Fruit fly (Drosophila melanogaster): ENCODE measurements around the gene bif.
A peak's percentile ranks its signal among the peaks of the same experiment; 100 is the strongest.

The bif gene

dm6 chrX:11714529-11715262, 35.9 kb downstream of the bif start (continued):
- peak; percentile 64 for TF ChIP-seq CG8944 (GFP tag; optimal IDR thresholded peaks at IDR 0.05)
- TF ChIP-seq Sin3A (optimal IDR thresholded peaks at IDR 0.05): no peak
- peak; percentile 48; the same call in 1 of the 2 replicates for TF ChIP-seq CG13287 (GFP tag; IDR thresholded peaks at IDR 0.05; ENCODE audit: partially characterized antibody)
- peak; percentile 58 for TF ChIP-seq Atf3 (GFP tag; optimal IDR thresholded peaks at IDR 0.05)
- TF ChIP-seq Deaf1 (tag; optimal IDR thresholded peaks at IDR 0.05): peak; percentile 90
- TF ChIP-seq emc (GFP tag; optimal IDR thresholded peaks at IDR 0.05): peak; percentile 46
- no peak for TF ChIP-seq GATAe (GFP tag; conservative IDR thresholded peaks at IDR 0.05)
- TF ChIP-seq Hsf (GFP tag; optimal IDR thresholded peaks at IDR 0.05): peak; percentile 9
- TF ChIP-seq Dip2 (GFP tag; IDR thresholded peaks at IDR 0.05): no peak
- TF ChIP-seq CG9876 (GFP tag; optimal IDR thresholded peaks at IDR 0.05): peak; percentile 43
- TF ChIP-seq CG31441 (GFP tag; IDR thresholded peaks at IDR 0.05): peak; percentile 63; the same call in 1 of the 2 replicates
- no peak for TF ChIP-seq ro (GFP tag; IDR thresholded peaks at IDR 0.05)
- peak; percentile 48; the same call in 1 of the 2 replicates for TF ChIP-seq MBD-R2 (GFP tag; IDR thresholded peaks at IDR 0.05)
- peak; percentile 39 for TF ChIP-seq B-H2 (GFP tag; optimal IDR thresholded peaks at IDR 0.05)
- TF ChIP-seq Camta (GFP tag; optimal IDR thresholded peaks at IDR 0.05): peak; percentile 9
- peak; percentile 82 for TF ChIP-seq dysf (GFP tag; IDR thresholded peaks at IDR 0.05)
- TF ChIP-seq ci (GFP tag; IDR thresholded peaks at IDR 0.05): peak; percentile 78
- peak; percentile 75; the same call in 2 of the 3 replicates for TF ChIP-seq CG17361 (GFP tag; IDR thresholded peaks at IDR 0.05)
- TF ChIP-seq CG18599 (GFP tag; optimal IDR thresholded peaks at IDR 0.05): peak; percentile 77
- no peak for TF ChIP-seq fd64A (GFP tag; optimal IDR thresholded peaks at IDR 0.05)
- peak; percentile 32 for TF ChIP-seq CG6683 (GFP tag; optimal IDR thresholded peaks at IDR 0.05)
- peak; percentile 73 for TF ChIP-seq NfI (GFP tag; optimal IDR thresholded peaks at IDR 0.05)
- peak; percentile 53 for TF ChIP-seq CG32772 (GFP tag; IDR thresholded peaks at IDR 0.05)
- TF ChIP-seq CG1792 (GFP tag; optimal IDR thresholded peaks at IDR 0.05): peak; percentile 44
- no peak for TF ChIP-seq Lpt (GFP tag; optimal IDR thresholded peaks at IDR 0.05)
- 0 out of 2 replicates have a peak, but pooled peaks have one; percentile 39 for TF ChIP-seq CG32767 (GFP tag; IDR thresholded peaks at IDR 0.05)
- TF ChIP-seq NK7.1 (GFP tag; optimal IDR thresholded peaks at IDR 0.05): peak; percentile 77
- no peak for TF ChIP-seq CG33557 (GFP tag; optimal IDR thresholded peaks at IDR 0.05)
- TF ChIP-seq cg (GFP tag; optimal IDR thresholded peaks at IDR 0.05): no peak
- TF ChIP-seq Bteb2 (GFP tag; optimal IDR thresholded peaks at IDR 0.05): no peak
- peak; percentile 62; the same call in 2 of the 3 replicates for TF ChIP-seq Optix (GFP tag; IDR thresholded peaks at IDR 0.05)
- TF ChIP-seq CG4820 (GFP tag; optimal IDR thresholded peaks at IDR 0.05): peak; percentile 100
- peak; percentile 49 for TF ChIP-seq CG6254 (GFP tag; optimal IDR thresholded peaks at IDR 0.05)
- TF ChIP-seq CG7556 (GFP tag; optimal IDR thresholded peaks at IDR 0.05): peak; percentile 66
- peak; percentile 73 for TF ChIP-seq dmrt99B (tag; optimal IDR thresholded peaks at IDR 0.05)
- TF ChIP-seq run (tag; optimal IDR thresholded peaks at IDR 0.05): peak; percentile 26
- peak; percentile 61 for TF ChIP-seq esg (GFP tag; conservative IDR thresholded peaks at IDR 0.05)
- TF ChIP-seq CG17912 (GFP tag; optimal IDR thresholded peaks at IDR 0.05): peak; percentile 32
- TF ChIP-seq CG6272 (GFP tag; IDR thresholded peaks at IDR 0.05): peak; percentile 62
- 0 out of 2 replicates have a peak, but pooled peaks have one; percentile 10 for TF ChIP-seq CG2129 (GFP tag; IDR thresholded peaks at IDR 0.05; ENCODE audit: partially characterized antibody)
- peak; percentile 47 for TF ChIP-seq maf-S (GFP tag; optimal IDR thresholded peaks at IDR 0.05)
- no peak for TF ChIP-seq CG4282 (GFP tag; optimal IDR thresholded peaks at IDR 0.05)
- TF ChIP-seq fd96Cb (tag; optimal IDR thresholded peaks at IDR 0.05): peak; percentile 26
- no peak for TF ChIP-seq Dp (GFP tag; optimal IDR thresholded peaks at IDR 0.05)
- peak; percentile 38; the same call in 1 of the 3 replicates for TF ChIP-seq CG14050 (GFP tag; IDR thresholded peaks at IDR 0.05)
- TF ChIP-seq Meics (GFP tag; optimal IDR thresholded peaks at IDR 0.05): peak; percentile 82
- TF ChIP-seq CG1024 (GFP tag; IDR thresholded peaks at IDR 0.05): no peak
- TF ChIP-seq CG8290 (GFP tag; optimal IDR thresholded peaks at IDR 0.05): no peak
- peak; percentile 33 to 77 for TF ChIP-seq CG8290 (tag; optimal IDR thresholded peaks at IDR 0.05)
- TF ChIP-seq CG30020 (tag; optimal IDR thresholded peaks at IDR 0.05): peak; percentile 36

Data from whole organism, embryonic.